Fruit fly (Drosophila melanogaster): ENCODE results near the gene CG13398.

DNA sequence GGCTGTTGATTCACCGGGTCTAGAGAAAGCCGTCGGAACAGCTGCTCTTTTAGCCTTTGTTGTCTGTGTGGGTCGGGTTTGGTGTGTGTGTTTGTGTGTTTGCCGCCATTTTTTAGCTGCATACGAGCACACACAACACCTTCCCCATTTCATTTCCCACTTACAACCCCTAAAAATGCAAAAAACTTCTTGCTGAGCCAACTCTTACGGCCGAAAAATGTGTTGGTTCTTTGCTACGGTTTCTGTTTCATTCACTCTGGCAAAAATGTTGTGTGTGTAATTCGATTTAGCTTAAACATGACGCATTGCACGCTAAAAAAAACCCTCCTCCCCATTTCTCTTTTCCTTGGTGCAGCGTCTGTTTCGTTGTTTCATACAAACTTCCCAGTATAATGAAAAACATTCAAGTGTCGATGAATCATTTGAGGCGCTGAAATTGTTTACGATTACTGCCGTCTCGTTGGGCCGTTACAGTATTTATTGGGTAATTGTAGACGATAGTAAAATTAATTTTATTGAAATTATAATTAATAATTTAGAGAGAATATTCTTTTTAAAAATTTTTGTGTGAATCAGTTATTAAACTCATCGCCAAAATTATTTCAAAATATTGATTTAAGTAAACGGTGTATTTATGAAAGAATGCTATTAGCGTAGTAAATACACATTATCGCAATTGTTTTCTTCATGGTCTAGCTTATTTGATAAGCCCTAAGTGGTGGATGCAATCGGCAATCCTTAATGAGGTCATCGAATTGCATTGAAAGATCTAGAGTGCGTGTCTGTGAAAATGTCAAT is 11.1 kb upstream of the CG13398 start:
- TF ChIP-seq psq (optimal IDR thresholded peaks at IDR 0.05) (no peak), h (optimal IDR thresholded peaks at IDR 0.05) (no peak), Myc (optimal IDR thresholded peaks at IDR 0.05) (no peak)

All from Kc167 (cell line).